Fruit fly (Drosophila melanogaster): ENCODE results near the gene CG13712.
A peak's percentile ranks its signal among the peaks of the same experiment; 100 is the strongest.

Gene CG13712

DNA sequence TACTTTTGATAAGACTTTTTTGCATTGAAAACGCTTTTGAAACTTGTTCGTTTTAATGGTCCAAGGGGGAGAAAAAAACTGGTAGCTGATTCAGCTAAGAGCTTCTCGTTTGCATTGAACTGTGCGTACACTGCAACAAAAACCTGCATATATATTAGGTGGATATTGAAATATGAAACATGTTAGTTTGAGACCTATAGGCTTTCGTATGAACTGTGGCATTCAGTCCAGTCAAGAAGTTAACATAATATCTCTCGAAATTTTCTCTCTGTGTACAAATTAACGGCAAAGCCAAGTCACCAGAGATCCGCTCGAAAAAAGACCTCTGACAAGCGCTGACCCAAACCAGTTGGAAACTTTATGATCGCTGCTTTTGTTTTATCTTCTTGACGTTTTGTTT is 11.7 kb downstream of the CG13712 start (continued):
- peak; percentile 40 for TF ChIP-seq CG6683 (GFP tag; optimal IDR thresholded peaks at IDR 0.05)
- TF ChIP-seq CG11456 (GFP tag; IDR thresholded peaks at IDR 0.05), result peak; percentile 84
- TF ChIP-seq Fer1 (GFP tag; optimal IDR thresholded peaks at IDR 0.05), result peak; percentile 82
- peak; percentile 52 for TF ChIP-seq Spps (tag; optimal IDR thresholded peaks at IDR 0.05)
- peak; percentile 87 for TF ChIP-seq CoRest (tag; optimal IDR thresholded peaks at IDR 0.05)
- TF ChIP-seq crol (GFP tag; IDR thresholded peaks at IDR 0.05), result no peak
- TF ChIP-seq CG7963 (GFP tag; IDR thresholded peaks at IDR 0.05; ENCODE audit: partially characterized antibody), result no peak
- TF ChIP-seq CG11093 (GFP tag; IDR thresholded peaks at IDR 0.05), result peak; percentile 78; the same call in 2 of the 3 replicates
- peak; percentile 67 for TF ChIP-seq Max (GFP tag; optimal IDR thresholded peaks at IDR 0.05)
- no peak for TF ChIP-seq usp (GFP tag; optimal IDR thresholded peaks at IDR 0.05)
- TF ChIP-seq CG13296 (GFP tag; optimal IDR thresholded peaks at IDR 0.05), result peak; percentile 84
- peak; percentile 69 for TF ChIP-seq CG5180 (GFP tag; optimal IDR thresholded peaks at IDR 0.05)
- TF ChIP-seq CG3163 (GFP tag; optimal IDR thresholded peaks at IDR 0.05), result peak; percentile 65
- TF ChIP-seq ase (GFP tag; IDR thresholded peaks at IDR 0.05), result peak; percentile 82
- TF ChIP-seq Doc2 (GFP tag; IDR thresholded peaks at IDR 0.05), result no peak
- TF ChIP-seq lab (GFP tag; optimal IDR thresholded peaks at IDR 0.05), result peak; percentile 89
- TF ChIP-seq CG5245 (GFP tag; optimal IDR thresholded peaks at IDR 0.05), result peak; percentile 79
- TF ChIP-seq CG12299 (tag; optimal IDR thresholded peaks at IDR 0.05), result peak; percentile 66
- peak; percentile 54; the same call in 1 of the 2 replicates for TF ChIP-seq CG4360 (GFP tag; IDR thresholded peaks at IDR 0.05)
- peak; percentile 94 for TF ChIP-seq sens (GFP tag)
- TF ChIP-seq CG11723 (GFP tag; optimal IDR thresholded peaks at IDR 0.05), result peak; percentile 77
- TF ChIP-seq gsb (GFP tag; IDR thresholded peaks at IDR 0.05), result peak; percentile 79
- TF ChIP-seq CG18262 (tag; optimal IDR thresholded peaks at IDR 0.05), result peak; percentile 68
- TF ChIP-seq CG10209 (GFP tag; optimal IDR thresholded peaks at IDR 0.05), result peak; percentile 78
- TF ChIP-seq CG3407 (GFP tag; optimal IDR thresholded peaks at IDR 0.05), result peak; percentile 64
- TF ChIP-seq MESR4 (GFP tag; optimal IDR thresholded peaks at IDR 0.05), result peak; percentile 11
- TF ChIP-seq cad (GFP tag; optimal IDR thresholded peaks at IDR 0.05), result no peak
- TF ChIP-seq CG2202 (tag; optimal IDR thresholded peaks at IDR 0.05), result peak; percentile 52
- TF ChIP-seq pros (GFP tag; optimal IDR thresholded peaks at IDR 0.05), result no peak
- peak; percentile 87 for TF ChIP-seq Atf6 (GFP tag; IDR thresholded peaks at IDR 0.05)
- TF ChIP-seq CG7839 (tag; optimal IDR thresholded peaks at IDR 0.05), result peak; percentile 88
- peak; percentile 53 for TF ChIP-seq Deaf1 (tag; optimal IDR thresholded peaks at IDR 0.05)
- TF ChIP-seq bsh (GFP tag; optimal IDR thresholded peaks at IDR 0.05), result peak; percentile 8 to 89
- TF ChIP-seq CG1233 (GFP tag; optimal IDR thresholded peaks at IDR 0.05), result peak; percentile 67
- TF ChIP-seq Hand (GFP tag; optimal IDR thresholded peaks at IDR 0.05), result peak; percentile 22
- TF ChIP-seq Tbp (GFP tag; optimal IDR thresholded peaks at IDR 0.05), result no peak
- TF ChIP-seq lmd (GFP tag; IDR thresholded peaks at IDR 0.05), result peak; percentile 85
- TF ChIP-seq odd (GFP tag; optimal IDR thresholded peaks at IDR 0.05), result peak; percentile 79
- TF ChIP-seq grau (tag; optimal IDR thresholded peaks at IDR 0.05), result peak; percentile 85
- peak; percentile 87 for TF ChIP-seq vvl (GFP tag; IDR thresholded peaks at IDR 0.05)
- TF ChIP-seq gro (GFP tag; optimal IDR thresholded peaks at IDR 0.05), result peak; percentile 86
- peak; percentile 50 for TF ChIP-seq CG18011 (GFP tag; optimal IDR thresholded peaks at IDR 0.05)
- peak; percentile 84 for TF ChIP-seq Optix (GFP tag; IDR thresholded peaks at IDR 0.05)
- TF ChIP-seq seq (GFP tag; IDR thresholded peaks at IDR 0.05), result peak; percentile 89
- TF ChIP-seq CG32532 (GFP tag; IDR thresholded peaks at IDR 0.05), result peak; percentile 89
- TF ChIP-seq CG2678 (tag; optimal IDR thresholded peaks at IDR 0.05), result peak; percentile 80
- TF ChIP-seq ewg (GFP tag; optimal IDR thresholded peaks at IDR 0.05), result peak; percentile 67
- peak; percentile 33 for TF ChIP-seq Lhr (GFP tag; optimal IDR thresholded peaks at IDR 0.05)
- TF ChIP-seq Nf-YA (GFP tag; IDR thresholded peaks at IDR 0.05), result peak; percentile 77
- TF ChIP-seq pho (GFP tag; optimal IDR thresholded peaks at IDR 0.05), result peak; percentile 76
- no peak for TF ChIP-seq Sry-β (GFP tag; optimal IDR thresholded peaks at IDR 0.05)

Data from whole organism, embryonic.